Worm (Caenorhabditis elegans): ENCODE data around the gene rnh-1.0.

Gene rnh-1.0

DNA sequence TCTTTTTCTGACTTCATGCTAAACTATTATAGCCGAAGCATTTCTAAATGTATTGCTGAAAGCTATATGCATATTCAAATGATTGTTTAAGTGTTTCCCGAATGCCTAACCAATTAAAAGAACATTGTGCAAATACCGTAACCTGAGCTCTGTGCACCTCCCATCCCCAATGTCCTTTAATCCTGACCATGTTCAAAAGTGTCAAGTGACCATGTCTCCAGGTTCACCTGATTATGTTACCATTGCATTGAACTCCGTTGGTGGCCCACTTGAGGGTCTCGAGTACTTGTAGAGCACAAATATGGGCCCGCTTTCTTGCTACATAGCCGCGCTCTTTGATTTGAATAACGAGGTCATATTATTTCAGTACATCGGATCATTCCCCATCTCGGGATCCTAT lies 19.8 kb upstream of the rnh-1.0 start:
- no peak for TF ChIP-seq mxl-2 (GFP tag; conservative IDR thresholded peaks at IDR 0.05)

DNA sequence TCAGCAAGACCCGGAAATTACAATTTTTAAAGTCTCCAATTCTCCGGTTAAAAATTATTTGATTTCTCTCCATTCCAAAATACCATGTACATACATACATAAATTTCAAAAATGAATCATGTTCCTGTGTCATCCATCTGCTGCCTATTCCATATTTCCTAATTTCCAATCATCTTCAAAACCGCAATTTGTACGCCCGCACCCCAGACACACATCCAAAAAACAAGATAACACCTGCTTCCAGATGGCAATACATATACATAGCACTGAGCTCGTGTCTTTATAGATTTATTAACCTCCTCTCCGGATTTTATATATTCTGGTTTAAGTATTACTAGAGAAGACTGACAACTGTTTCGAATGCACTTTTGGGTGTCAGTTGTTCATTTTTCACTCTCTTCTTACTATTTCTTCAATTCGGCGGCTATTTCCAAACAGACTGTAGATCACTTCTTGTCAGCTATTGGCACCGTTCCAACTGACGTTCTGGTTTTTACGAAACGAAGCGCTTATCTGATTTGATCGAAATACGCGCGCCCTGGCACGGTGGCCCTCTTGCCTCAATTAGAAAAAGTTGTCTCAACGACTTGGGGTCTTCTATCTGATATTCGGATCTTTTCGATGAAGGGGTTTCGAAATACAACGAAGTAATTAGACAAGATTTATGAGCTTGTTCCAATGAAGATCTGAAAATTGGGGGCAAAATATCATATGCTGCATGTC lies 13.3 kb upstream of the rnh-1.0 start:
- TF ChIP-seq aha-1 (tag) (peak; percentile 40), nhr-28 (tag; optimal IDR thresholded peaks at IDR 0.05) (no peak)

DNA sequence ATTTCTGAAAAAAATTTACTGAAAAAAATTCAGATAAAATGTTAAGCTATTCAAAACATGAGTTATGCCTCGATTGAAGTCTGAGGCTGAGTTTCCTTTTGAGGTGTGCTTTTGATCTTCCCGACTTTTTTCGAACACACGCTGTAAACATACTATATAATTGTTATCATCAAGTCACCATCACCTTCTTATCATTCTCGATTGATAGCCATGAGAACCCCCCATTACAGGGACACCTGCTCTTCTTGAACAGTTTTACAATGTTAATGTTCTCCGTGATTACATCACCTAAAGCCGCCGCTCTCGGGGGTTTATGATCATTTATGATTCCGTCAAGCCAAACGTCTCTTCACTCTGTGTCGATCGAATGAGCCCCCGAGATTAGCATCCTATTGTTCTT lies 11.0 kb upstream of the rnh-1.0 start:
- TF ChIP-seq nhr-237 (tag; optimal IDR thresholded peaks at IDR 0.05) (no peak), daf-16 (GFP tag; optimal IDR thresholded peaks at IDR 0.05) (no peak), daf-16 (tag; optimal IDR thresholded peaks at IDR 0.05) (peak; percentile 45), pqm-1 (tag; optimal IDR thresholded peaks at IDR 0.05) (peak; percentile 15)

DNA sequence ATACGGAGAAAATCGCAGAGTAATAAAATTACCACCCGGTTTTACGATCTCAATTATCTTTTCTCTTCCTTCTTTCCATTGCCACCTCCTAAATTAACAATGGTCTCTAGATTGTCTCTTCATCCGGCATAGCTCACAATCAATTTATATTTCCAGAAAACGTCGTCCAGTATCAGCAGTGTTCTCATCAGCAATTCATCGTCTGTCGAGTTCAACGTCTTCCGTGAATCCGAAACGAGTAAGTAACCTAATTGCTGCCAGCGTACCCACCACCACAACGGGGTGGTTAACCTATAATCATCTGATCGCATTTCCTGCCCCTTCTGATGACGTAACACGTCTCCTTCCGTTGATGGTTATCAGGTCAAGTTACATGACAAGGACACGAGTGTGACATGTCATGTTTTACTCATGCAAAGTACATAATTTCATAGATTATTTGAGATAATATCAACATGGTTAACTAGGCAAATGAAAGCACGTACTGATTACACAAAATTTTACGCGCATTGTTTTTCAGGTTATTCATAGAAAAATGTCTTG lies 9.1 kb upstream of the rnh-1.0 start:
- TF ChIP-seq T26A8.4 (GFP tag; IDR thresholded peaks at IDR 0.05) (no peak), nhr-41 (GFP tag; IDR thresholded peaks at IDR 0.05) (no peak), unc-62 (GFP tag; optimal IDR thresholded peaks at IDR 0.05 in 1 of 2) (peak in 1 of 2 experiments; percentile 95), unc-62 (tag; optimal IDR thresholded peaks at IDR 0.05) (no peak), dmd-6 (GFP tag; IDR thresholded peaks at IDR 0.05) (peak; percentile 29; the same call in 1 of the 2 replicates), Y75B8A.6 (GFP tag; IDR thresholded peaks at IDR 0.05) (no peak), hlh-30 (tag; optimal IDR thresholded peaks at IDR 0.05; ENCODE audit: insufficient read depth) (peak; percentile 63)

DNA sequence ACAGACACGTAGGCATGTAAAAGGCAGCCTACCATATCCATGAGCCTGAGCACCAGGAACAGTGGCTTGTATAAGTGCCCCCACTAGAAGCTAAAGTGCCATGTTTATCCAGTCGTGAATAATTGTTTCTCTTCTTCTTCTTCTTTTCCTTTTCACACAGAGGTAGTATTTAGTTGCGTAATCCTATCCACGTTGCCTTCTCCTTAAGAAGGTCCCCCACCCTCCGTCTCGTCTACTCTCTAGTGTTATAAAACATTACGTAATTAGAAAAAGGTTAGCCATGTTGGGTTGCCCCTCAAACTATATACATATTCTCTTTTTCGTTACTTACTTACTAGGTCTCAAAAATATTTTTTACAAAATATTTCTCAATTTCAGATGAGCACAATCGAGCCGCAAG lies 8.5 kb upstream of the rnh-1.0 start:
- TF ChIP-seq duxl-1 (tag; optimal IDR thresholded peaks at IDR 0.05; ENCODE audit: poor library complexity) (no peak), spr-3 (GFP tag; optimal IDR thresholded peaks at IDR 0.05) (no peak), mdt-29 (GFP tag; IDR thresholded peaks at IDR 0.05) (no peak), nhr-6 (tag; optimal IDR thresholded peaks at IDR 0.05) (no peak), aha-1 (tag) (no peak), Y75B8A.6 (GFP tag; IDR thresholded peaks at IDR 0.05) (no peak), hlh-11 (tag; optimal IDR thresholded peaks at IDR 0.05) (no peak), snpc-4 (tag; optimal IDR thresholded peaks at IDR 0.05) (no peak), gei-8 (GFP tag; optimal IDR thresholded peaks at IDR 0.05) (no peak), fos-1 (tag; optimal IDR thresholded peaks at IDR 0.05) (no peak), nhr-77 (tag; optimal IDR thresholded peaks at IDR 0.05) (no peak), F37D6.2 (tag; optimal IDR thresholded peaks at IDR 0.05) (no peak), spr-1 (tag; optimal IDR thresholded peaks at IDR 0.05) (no peak), mxl-3 (GFP tag; optimal IDR thresholded peaks at IDR 0.05) (no peak), unc-62 (GFP tag; optimal IDR thresholded peaks at IDR 0.05 in 1 of 2) (no peak), unc-62 (tag; optimal IDR thresholded peaks at IDR 0.05) (no peak), daf-16 (GFP tag; optimal IDR thresholded peaks at IDR 0.05) (no peak), daf-16 (tag; optimal IDR thresholded peaks at IDR 0.05) (no peak)

DNA sequence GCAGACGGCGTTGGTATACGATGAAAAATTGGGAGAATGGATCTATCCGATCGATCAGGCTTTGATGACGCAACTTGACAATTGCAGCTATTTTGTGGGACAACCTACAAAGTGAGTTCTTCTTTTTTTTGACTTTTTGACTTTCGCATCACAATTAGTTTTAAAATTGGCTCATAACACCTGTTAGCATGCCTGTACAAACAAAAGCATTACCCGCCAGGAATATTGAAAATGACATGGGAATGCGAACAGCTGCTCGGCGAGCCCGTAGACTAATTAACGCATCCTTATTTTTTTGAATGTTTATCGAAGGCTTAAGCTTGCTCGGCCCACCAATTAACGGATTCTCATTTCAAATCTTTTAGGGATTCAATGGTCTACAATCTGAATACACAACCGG lies 7.9 kb upstream of the rnh-1.0 start:
- TF ChIP-seq Y5F2A.4 (GFP tag; optimal IDR thresholded peaks at IDR 0.05) (no peak), F26F4.8 (GFP tag; conservative IDR thresholded peaks at IDR 0.05) (no peak), R02D3.7 (tag; optimal IDR thresholded peaks at IDR 0.05) (no peak), egl-27 (tag; optimal IDR thresholded peaks at IDR 0.05) (no peak), zip-11 (GFP tag; IDR thresholded peaks at IDR 0.05) (no peak), nhr-28 (tag; optimal IDR thresholded peaks at IDR 0.05) (no peak), mxl-3 (GFP tag; optimal IDR thresholded peaks at IDR 0.05) (no peak), attf-4 (tag; optimal IDR thresholded peaks at IDR 0.05) (no peak), ceh-44 (GFP tag; IDR thresholded peaks at IDR 0.05) (no peak), jun-1 (tag; optimal IDR thresholded peaks at IDR 0.05) (no peak), unc-39 (tag; optimal IDR thresholded peaks at IDR 0.05) (no peak), duxl-1 (tag; optimal IDR thresholded peaks at IDR 0.05; ENCODE audit: poor library complexity) (no peak), lim-7 (GFP tag; IDR thresholded peaks at IDR 0.05) (no peak), ama-1 (optimal IDR thresholded peaks at IDR 0.05) (no peak), snpc-4 (tag; optimal IDR thresholded peaks at IDR 0.05) (no peak)
